Fruit fly (Drosophila melanogaster) S2 (cell line): Measurements from ENCODE around the gene CG7886.

Experiments
- CG8478 ChIP-seq: fragments of >200 bp; optimal IDR thresholded peaks from 2 replicates; lab custom pipeline; 2018
- CTCF ChIP-seq, 2 experiments: fragments of >200 bp; optimal IDR thresholded peaks; 2 replicates each; lab custom pipeline; 2018

Gene CG7886

dm6 chr3R:14642463-14642862 lies at the start of gene CG7886:
TSS of gene CG7886 (minus strand) at chr3R:14642563.
- TF ChIP-seq CG8478 (lab: Kevin White, UChicago) (no peak), CTCF (optimal IDR thresholded peaks at IDR 0.05; lab: Kevin White, UChicago) (no peak)

- no peak for TF ChIP-seq CG8478 (lab: Kevin White, UChicago)
- no peak for TF ChIP-seq CTCF (optimal IDR thresholded peaks at IDR 0.05; lab: Kevin White, UChicago)
These were observed 48.8 kb upstream of the CG7886 start for dm6 chr3R:14691019-14691777.

dm6 chr3R:14690065-14690464 lies 47.7 kb upstream of the CG7886 start:
- no peak for TF ChIP-seq CTCF (optimal IDR thresholded peaks at IDR 0.05; lab: Kevin White, UChicago)
- TF ChIP-seq CG8478 (lab: Kevin White, UChicago): no peak

dm6 chr3R:14687296-14687695 lies 44.9 kb upstream of the CG7886 start:
- TF ChIP-seq CTCF (optimal IDR thresholded peaks at IDR 0.05; lab: Kevin White, UChicago) (no peak), CG8478 (lab: Kevin White, UChicago) (no peak)

- TF ChIP-seq CG8478 (lab: Kevin White, UChicago): no peak
- no peak for TF ChIP-seq CTCF (optimal IDR thresholded peaks at IDR 0.05; lab: Kevin White, UChicago)
These were observed 41.6 kb upstream of the CG7886 start for dm6 chr3R:14683928-14684327.

dm6 chr3R:14680112-14680665 lies 37.8 kb upstream of the CG7886 start:
- no peak for TF ChIP-seq CG8478 (lab: Kevin White, UChicago)
- no peak for TF ChIP-seq CTCF (optimal IDR thresholded peaks at IDR 0.05; lab: Kevin White, UChicago)

dm6 chr3R:14679381-14680111 lies 37.2 kb upstream of the CG7886 start:
- TF ChIP-seq CG8478 (lab: Kevin White, UChicago) (no peak), CTCF (optimal IDR thresholded peaks at IDR 0.05; lab: Kevin White, UChicago) (no peak)

- TF ChIP-seq CG8478 (lab: Kevin White, UChicago) (no peak), CTCF (optimal IDR thresholded peaks at IDR 0.05; lab: Kevin White, UChicago) (no peak)
These were observed 35.5 kb upstream of the CG7886 start for dm6 chr3R:14677814-14678213.

dm6 chr3R:14677065-14677464 lies 34.7 kb upstream of the CG7886 start:
- no peak for TF ChIP-seq CTCF (optimal IDR thresholded peaks at IDR 0.05; lab: Kevin White, UChicago)

dm6 chr3R:14674762-14675161 lies 32.4 kb upstream of the CG7886 start:
- TF ChIP-seq CTCF (optimal IDR thresholded peaks at IDR 0.05; lab: Kevin White, UChicago) (no peak), CG8478 (lab: Kevin White, UChicago) (no peak)

- no peak for TF ChIP-seq CTCF (optimal IDR thresholded peaks at IDR 0.05; lab: Kevin White, UChicago)
- no peak for TF ChIP-seq CG8478 (lab: Kevin White, UChicago)
These were observed 30.6 kb upstream of the CG7886 start for dm6 chr3R:14672915-14673314.

dm6 chr3R:14670840-14671239 lies 28.5 kb upstream of the CG7886 start:
- TF ChIP-seq CTCF (optimal IDR thresholded peaks at IDR 0.05; lab: Kevin White, UChicago): no peak
- no peak for TF ChIP-seq CG8478 (lab: Kevin White, UChicago)

- TF ChIP-seq CG8478 (lab: Kevin White, UChicago) (no peak), CTCF (optimal IDR thresholded peaks at IDR 0.05; lab: Kevin White, UChicago) (no peak)
These were observed 20.7 kb upstream of the CG7886 start, which contains the start of the genes Rad17 and BigH1 for dm6 chr3R:14662989-14663500. TSS of gene Rad17 (minus strand) at chr3R:14663197. TSS of gene BigH1 (plus strand) at chr3R:14663450.

dm6 chr3R:14659354-14659804 lies 17.0 kb upstream of the CG7886 start, which contains the start of gene Hexim:
TSS of gene Hexim (plus strand) at chr3R:14659438.
- TF ChIP-seq CG8478 (lab: Kevin White, UChicago): no peak
- no peak for TF ChIP-seq CTCF (optimal IDR thresholded peaks at IDR 0.05; lab: Kevin White, UChicago)

- no peak for TF ChIP-seq CG8478 (lab: Kevin White, UChicago)
- no peak for TF ChIP-seq CTCF (optimal IDR thresholded peaks at IDR 0.05; lab: Kevin White, UChicago)
These were observed 15.8 kb upstream of the CG7886 start for dm6 chr3R:14658170-14658569.
